Fruit fly (Drosophila melanogaster) whole organism, adult: ENCODE data around the gene GstZ1.
A peak's percentile ranks its signal among the peaks of the same experiment; 100 is the strongest.

Experiments
- CG11617 ChIP-seq: fragments of 200-800 bp; sonication (Bioruptor generic); optimal IDR thresholded peaks from 2 replicates; lab custom pipeline; 2017; ENCODE audit warnings: mild to moderate bottlenecking, missing biosample characterization, missing genetic modification reagents, missing genetic modification characterization
- CG12768 ChIP-seq: fragments of 200-800 bp; sonication (Bioruptor generic); optimal IDR thresholded peaks from 2 replicates; lab custom pipeline; 2017; ENCODE audit warnings: missing biosample characterization, missing genetic modification characterization, mild to moderate bottlenecking, moderate library complexity, missing genetic modification reagents
- CG14711 ChIP-seq: fragments of 200-800 bp; sonication (Bioruptor generic); optimal IDR thresholded peaks from 2 replicates; lab custom pipeline; 2018; ENCODE audit warnings: missing biosample characterization, mild to moderate bottlenecking, missing genetic modification characterization, moderate library complexity
- CG1620 ChIP-seq: fragments of 200-800 bp; sonication (Bioruptor generic); optimal IDR thresholded peaks from 2 replicates; lab custom pipeline; 2016; ENCODE audit warnings: missing biosample characterization, missing genetic modification characterization
- CG33017 ChIP-seq: fragments of 200-800 bp; sonication (Bioruptor generic); optimal IDR thresholded peaks from 2 replicates; lab custom pipeline; 2018; ENCODE audit warnings: missing biosample characterization, mild to moderate bottlenecking, missing genetic modification characterization, moderate library complexity
- CG5204 ChIP-seq: fragments of 200-800 bp; sonication (Bioruptor generic); optimal IDR thresholded peaks from 2 replicates; lab custom pipeline; 2016; ENCODE audit warnings: missing biosample characterization, missing genetic modification characterization
- CG7045 ChIP-seq: fragments of 200-800 bp; sonication (Bioruptor generic); optimal IDR thresholded peaks from 2 replicates; lab custom pipeline; 2017; ENCODE audit warnings: missing biosample characterization, mild to moderate bottlenecking, missing genetic modification characterization
- CG7101 ChIP-seq: fragments of 200-800 bp; sonication (Bioruptor generic); optimal IDR thresholded peaks from 2 replicates; lab custom pipeline; 2018; ENCODE audit warnings: missing biosample characterization, mild to moderate bottlenecking, missing genetic modification characterization, moderate library complexity
- Clk ChIP-seq: fragments of 200-800 bp; sonication (Bioruptor generic); optimal IDR thresholded peaks from 2 replicates; lab custom pipeline; 2017; ENCODE audit warnings: missing biosample characterization, missing genetic modification characterization
- Crg-1 ChIP-seq: fragments of 200-800 bp; sonication (Bioruptor generic); optimal IDR thresholded peaks from 2 replicates; lab custom pipeline; 2016; ENCODE audit warnings: missing biosample characterization, missing genetic modification characterization
- Hr96 ChIP-seq: fragments of 200-800 bp; sonication (Bioruptor generic); optimal IDR thresholded peaks from 2 replicates; lab custom pipeline; 2016; ENCODE audit warnings: missing biosample characterization, missing genetic modification characterization
- Mnt ChIP-seq: fragments of 200-800 bp; sonication (Bioruptor generic); optimal IDR thresholded peaks from 2 replicates; lab custom pipeline; 2016; ENCODE audit warnings: missing biosample characterization, mild to moderate bottlenecking, missing genetic modification characterization
- bab1 ChIP-seq: fragments of 200-800 bp; sonication (Bioruptor generic); optimal IDR thresholded peaks from 3 replicates; lab custom pipeline; 2019; ENCODE audit warnings: missing biosample characterization, mild to moderate bottlenecking, missing genetic modification characterization, moderate library complexity
- cic ChIP-seq: fragments of 200-800 bp; sonication (Bioruptor generic); optimal IDR thresholded peaks from 2 replicates; lab custom pipeline; 2017; ENCODE audit warnings: missing biosample characterization, mild to moderate bottlenecking, missing genetic modification characterization, moderate library complexity
- cnc ChIP-seq, 2 experiments: fragments of >200 bp; optimal IDR thresholded peaks; 2 replicates each; lab custom pipeline; 2017
- kay ChIP-seq: fragments of 200-800 bp; sonication (Bioruptor generic); peaks from one replicate; lab custom pipeline; 2016; ENCODE audit warnings: missing biosample characterization, missing genetic modification characterization, borderline replicate concordance
- ovo ChIP-seq: fragments of 200-800 bp; sonication (Bioruptor generic); optimal IDR thresholded peaks from 2 replicates; lab custom pipeline; 2016; ENCODE audit warnings: missing biosample characterization, missing genetic modification characterization
- pad ChIP-seq: fragments of 200-800 bp; sonication (Bioruptor generic); optimal IDR thresholded peaks from 3 replicates; lab custom pipeline; 2017; ENCODE audit warnings: missing biosample characterization, missing genetic modification characterization, mild to moderate bottlenecking, moderate library complexity, missing genetic modification reagents
- tj ChIP-seq: fragments of 200-800 bp; sonication (Bioruptor generic); optimal IDR thresholded peaks from 3 replicates; lab custom pipeline; 2017; ENCODE audit warnings: missing biosample characterization, mild to moderate bottlenecking, missing genetic modification characterization, moderate library complexity
- toe ChIP-seq: fragments of 200-800 bp; sonication (Bioruptor generic); optimal IDR thresholded peaks from 2 replicates; lab custom pipeline; 2016; ENCODE audit warnings: missing biosample characterization, missing genetic modification characterization

GstZ1 gene

DNA sequence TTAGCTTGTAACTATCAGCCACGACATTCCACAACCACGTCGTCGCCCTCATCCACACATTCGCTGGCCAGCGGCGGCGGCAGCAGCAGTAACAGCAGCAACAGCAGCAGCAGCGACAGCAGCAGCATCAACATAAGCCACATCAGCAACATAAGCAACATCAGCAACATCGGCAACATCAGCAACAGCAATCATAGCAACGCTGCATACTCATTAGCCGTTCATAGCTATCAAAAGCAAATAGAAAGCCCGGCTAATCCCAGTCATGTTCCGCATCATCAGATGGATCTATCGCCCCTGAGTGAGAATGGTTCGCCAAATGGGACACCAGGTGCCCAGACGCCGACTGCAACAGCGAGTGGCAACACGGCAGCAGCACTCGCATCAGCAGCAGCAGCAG is 15.2 kb downstream of the GstZ1 start:
- TF ChIP-seq CG12768 (GFP tag; lab: Kevin White, UChicago) (no peak), kay (GFP tag; lab: Kevin White, UChicago) (no peak), pad (GFP tag; lab: Kevin White, UChicago) (no peak), toe (GFP tag; lab: Kevin White, UChicago) (no peak)

DNA sequence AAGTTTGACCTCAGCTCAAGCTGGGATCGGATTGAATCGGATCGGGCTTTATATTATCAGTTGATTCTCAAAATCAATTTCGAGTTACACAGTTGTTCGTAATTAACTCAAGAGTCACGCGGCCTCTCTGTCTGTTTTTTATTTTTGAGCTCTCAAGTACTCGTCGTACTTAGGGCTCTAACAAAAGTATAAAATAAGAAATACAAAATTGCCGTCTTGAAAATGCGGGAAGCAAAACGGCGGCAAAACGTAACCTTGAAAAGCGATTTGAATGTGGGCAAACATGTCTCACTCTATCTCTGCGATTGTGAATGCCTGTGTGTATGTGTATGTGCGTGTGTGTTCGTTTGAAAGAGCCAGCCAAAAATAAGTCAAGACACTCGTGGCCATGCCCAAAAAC is 18.7 kb downstream of the GstZ1 start:
- TF ChIP-seq Hr96 (GFP tag; lab: Kevin White, UChicago), result no peak
- TF ChIP-seq Mnt (GFP tag; lab: Kevin White, UChicago), result no peak
- no peak for TF ChIP-seq CG5204 (GFP tag; lab: Kevin White, UChicago)
- no peak for TF ChIP-seq cnc (optimal IDR thresholded peaks at IDR 0.05; lab: Kevin White, UChicago)
- TF ChIP-seq Clk, result no peak
- TF ChIP-seq pad (GFP tag; lab: Kevin White, UChicago), result no peak
- TF ChIP-seq bab1, result no peak
- TF ChIP-seq CG11617 (GFP tag; lab: Kevin White, UChicago), result no peak
- no peak for TF ChIP-seq CG7045 (GFP tag; lab: Kevin White, UChicago)
- TF ChIP-seq CG1620 (GFP tag; lab: Kevin White, UChicago), result no peak
- no peak for TF ChIP-seq CG12768 (GFP tag; lab: Kevin White, UChicago)
- no peak for TF ChIP-seq kay (GFP tag; lab: Kevin White, UChicago)
- no peak for TF ChIP-seq CG14711 (tag; lab: Kevin White, UChicago)
- no peak for TF ChIP-seq CG33017
- no peak for TF ChIP-seq ovo (GFP tag; lab: Kevin White, UChicago)

DNA sequence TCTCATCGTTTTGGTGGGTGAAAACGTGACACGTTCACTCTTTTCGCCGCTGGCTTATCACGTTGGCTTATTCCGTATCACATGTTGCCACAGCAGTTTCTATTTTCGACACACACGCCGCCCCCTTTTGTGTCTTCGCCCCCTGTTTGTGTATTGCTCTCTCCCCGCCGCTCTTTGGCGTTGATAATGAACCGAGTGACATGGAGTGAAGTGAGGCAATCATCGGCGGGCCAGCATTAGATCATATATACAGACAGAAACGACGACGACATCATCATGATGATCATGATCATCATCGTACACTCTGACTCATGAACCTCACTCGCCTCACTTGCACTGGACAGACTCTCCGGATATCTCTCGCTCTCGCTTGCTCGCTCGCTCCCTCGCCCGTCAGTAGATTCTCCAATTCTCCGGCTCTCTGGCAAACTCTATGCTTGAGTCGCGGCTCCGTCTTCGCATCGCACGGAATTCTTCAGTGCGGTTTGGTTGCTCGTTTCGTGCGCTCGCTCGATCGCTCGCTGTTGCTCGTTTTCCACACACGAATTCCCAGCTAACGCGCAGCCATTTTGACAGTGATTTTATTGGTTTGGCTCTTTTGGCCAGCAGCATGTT is 19.9 kb downstream of the GstZ1 start:
- peak; percentile 17 for TF ChIP-seq Mnt (GFP tag; lab: Kevin White, UChicago)
- no peak for TF ChIP-seq tj (GFP tag; lab: Kevin White, UChicago)
- no peak for TF ChIP-seq CG14711 (tag; lab: Kevin White, UChicago)
- TF ChIP-seq bab1, result peak; percentile 9
- peak; percentile 26 for TF ChIP-seq CG12768 (GFP tag; lab: Kevin White, UChicago)

DNA sequence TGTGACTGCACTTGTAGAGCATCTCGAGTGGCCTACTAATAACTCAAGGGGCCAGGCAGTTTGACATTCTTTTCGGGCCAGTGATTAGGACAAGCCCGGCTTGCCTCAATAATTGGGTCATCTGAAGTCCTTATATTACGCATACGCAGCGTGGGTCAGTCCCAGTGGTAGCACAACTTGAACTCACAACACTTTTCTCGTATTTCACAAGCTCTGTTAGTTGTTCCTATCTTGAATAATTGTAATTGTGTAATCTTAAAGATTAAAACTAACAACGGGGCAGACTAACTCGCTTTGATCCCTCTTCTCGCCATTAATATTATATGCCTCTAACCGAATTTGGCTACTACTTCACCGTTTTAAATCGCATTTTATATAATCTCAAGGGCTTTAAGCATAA is 20.4 kb downstream of the GstZ1 start:
- TF ChIP-seq CG11617 (GFP tag; lab: Kevin White, UChicago), result no peak
- no peak for TF ChIP-seq CG1620 (GFP tag; lab: Kevin White, UChicago)
- no peak for TF ChIP-seq toe (GFP tag; lab: Kevin White, UChicago)
- TF ChIP-seq cnc (optimal IDR thresholded peaks at IDR 0.05; lab: Kevin White, UChicago), result no peak

DNA sequence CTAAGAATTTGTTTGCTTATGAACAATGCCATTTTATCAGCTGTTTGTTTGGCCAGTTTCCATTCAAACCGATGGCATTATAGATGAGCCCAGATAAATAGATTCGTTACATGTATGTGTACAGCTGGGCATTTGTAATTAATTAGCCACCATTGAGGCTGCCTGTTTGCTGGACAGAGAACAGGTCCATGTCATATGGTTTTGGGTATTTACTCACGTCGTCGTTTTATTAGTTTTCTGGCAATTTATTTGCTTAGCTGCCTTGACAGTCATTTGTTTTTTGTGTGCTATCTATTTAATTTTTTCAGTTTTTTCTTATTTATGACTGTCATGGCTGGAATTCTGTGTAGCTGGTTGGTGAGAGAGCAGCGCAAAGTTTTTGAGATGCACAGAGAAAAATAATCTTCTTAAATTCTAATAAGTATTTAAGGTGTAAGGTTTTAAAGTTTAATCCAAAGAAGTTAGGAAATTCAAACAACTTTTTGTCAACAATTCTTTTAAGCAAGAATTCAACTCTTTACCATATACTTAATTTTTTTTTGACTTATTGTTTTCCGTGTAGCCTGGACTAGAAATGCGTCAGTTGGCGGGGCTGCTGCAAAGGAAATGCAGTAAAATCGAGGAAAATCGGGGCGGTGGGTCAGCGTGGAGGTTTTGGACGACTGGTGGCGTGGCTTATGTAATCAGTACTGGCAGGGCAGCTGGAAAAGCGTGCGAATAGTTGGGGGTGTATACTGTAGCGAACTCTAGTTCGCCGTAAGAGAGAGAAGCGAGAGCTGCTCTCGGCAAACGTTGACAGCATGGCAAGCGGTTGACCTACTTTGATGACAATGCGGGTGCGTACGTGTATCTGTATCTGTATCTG is 21.6 kb downstream of the GstZ1 start:
- TF ChIP-seq cic (GFP tag; lab: Kevin White, UChicago) (peak; percentile 23), CG5204 (GFP tag; lab: Kevin White, UChicago) (no peak), CG7045 (GFP tag; lab: Kevin White, UChicago) (peak; percentile 94), Hr96 (GFP tag; lab: Kevin White, UChicago) (no peak), CG1620 (GFP tag; lab: Kevin White, UChicago) (peak; percentile 13), Crg-1 (peak; percentile 19), cnc (optimal IDR thresholded peaks at IDR 0.05; lab: Kevin White, UChicago) (no peak), toe (GFP tag; lab: Kevin White, UChicago) (no peak), CG7101 (tag; lab: Kevin White, UChicago) (peak; percentile 87), ovo (GFP tag; lab: Kevin White, UChicago) (peak; percentile 0), Clk (peak; percentile 75), tj (GFP tag; lab: Kevin White, UChicago) (peak; percentile 49), CG11617 (GFP tag; lab: Kevin White, UChicago) (peak; percentile 77), Mnt (GFP tag; lab: Kevin White, UChicago) (peak; percentile 34), kay (GFP tag; lab: Kevin White, UChicago) (peak; percentile 63), CG14711 (tag; lab: Kevin White, UChicago) (peak; percentile 79), CG33017 (peak; percentile 93), CG12768 (GFP tag; lab: Kevin White, UChicago) (peak; percentile 91), pad (GFP tag; lab: Kevin White, UChicago) (peak; percentile 40), bab1 (no peak)

DNA sequence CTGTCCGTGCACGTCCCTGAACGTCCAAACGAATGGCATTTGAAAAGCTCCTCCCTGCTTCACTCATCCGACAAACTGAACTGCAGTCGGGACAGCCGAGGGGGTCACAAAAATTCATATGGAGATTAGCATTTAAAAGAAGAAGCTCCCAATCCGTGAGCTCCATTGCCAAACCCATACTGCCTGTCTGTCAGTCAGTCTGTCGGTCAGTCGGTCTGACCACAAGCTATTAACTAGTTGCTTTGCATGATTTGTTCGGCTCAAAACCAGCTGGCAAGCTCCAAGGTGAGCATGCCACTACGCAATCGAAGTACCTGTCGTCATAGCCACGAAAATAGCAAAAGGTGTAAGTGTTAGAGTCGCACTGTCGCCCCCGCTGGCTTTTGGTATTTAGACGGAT is 22.6 kb downstream of the GstZ1 start:
- no peak for TF ChIP-seq tj (GFP tag; lab: Kevin White, UChicago)

DNA sequence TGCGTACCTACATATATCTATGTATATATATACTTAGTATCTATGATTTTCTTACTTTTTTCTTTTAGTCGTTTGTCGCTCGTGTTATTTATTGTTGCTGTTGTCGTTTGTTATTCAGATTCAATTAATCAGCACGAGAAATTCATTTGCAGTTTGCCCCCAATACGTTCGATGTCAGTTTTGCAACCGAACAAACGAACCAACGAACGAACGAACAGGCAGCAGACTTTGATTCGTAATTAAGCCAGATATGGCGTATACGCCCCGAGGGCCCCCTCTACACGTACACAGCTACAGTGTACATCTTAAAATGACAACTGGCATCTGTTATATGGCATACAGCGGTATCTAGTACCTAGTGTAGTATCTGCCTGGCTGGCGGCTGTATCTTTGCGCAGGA is 23.1 kb downstream of the GstZ1 start:
- TF ChIP-seq CG12768 (GFP tag; lab: Kevin White, UChicago) (peak; percentile 72), ovo (GFP tag; lab: Kevin White, UChicago) (no peak), tj (GFP tag; lab: Kevin White, UChicago) (no peak)
